Worm (Caenorhabditis elegans) whole organism, L3 larva: ENCODE measurements around the gene srab-24.

Experiments used
- aly-2 ChIP-seq: fragments of 150-350 bp; optimal IDR thresholded peaks from 2 replicates; lab custom pipeline; 2014; ENCODE audit warnings: missing biosample characterization, missing genetic modification characterization
- ceh-16 ChIP-seq: sonication (generic microtip); optimal IDR thresholded peaks from 2 replicates; lab custom pipeline; 2017; ENCODE audit warnings: missing biosample characterization, missing genetic modification characterization
- ceh-28 ChIP-seq: fragments of 150-350 bp; optimal IDR thresholded peaks from 2 replicates; lab custom pipeline; 2014; ENCODE audit warnings: missing biosample characterization, missing genetic modification reagents, missing genetic modification characterization
- ceh-9 ChIP-seq: sonication (generic microtip); optimal IDR thresholded peaks from 2 replicates; lab custom pipeline; 2018; ENCODE audit warnings: missing biosample characterization, missing genetic modification characterization
- daf-12 ChIP-seq: fragments of 150-350 bp; optimal IDR thresholded peaks from 2 replicates; lab custom pipeline; 2014; ENCODE audit warnings: missing biosample characterization, missing genetic modification reagents, missing genetic modification characterization
- elt-1 ChIP-seq: fragments of 150-350 bp; optimal IDR thresholded peaks from 2 replicates; lab custom pipeline; 2014; ENCODE audit warnings: missing biosample characterization, missing genetic modification characterization
- elt-2 ChIP-seq: sonication (generic microtip); optimal IDR thresholded peaks from 2 replicates; lab custom pipeline; 2016; ENCODE audit warnings: missing genetic modification reagents, mild to moderate bottlenecking, missing genetic modification characterization, missing compliant biosample characterization
- elt-3 ChIP-seq, 3 experiments: fragments of 150-350 bp in 1 of 3; sonication (generic microtip) in 2 of 3; optimal IDR thresholded peaks; 2 replicates in 2 of 3; 4 replicates in 1 of 3; lab custom pipeline; 2014 to 2017; ENCODE audit warnings: missing biosample characterization in 3 of 3, missing genetic modification characterization in 3 of 3
- eor-1 ChIP-seq, 2 experiments: fragments of 150-350 bp; optimal IDR thresholded peaks; 2 replicates each; lab custom pipeline; 2014 to 2018; ENCODE audit warnings: missing biosample characterization in 2 of 2, missing genetic modification characterization in 2 of 2
- fkh-2 ChIP-seq: fragments of 150-350 bp; optimal IDR thresholded peaks from 2 replicates; lab custom pipeline; 2014; ENCODE audit warnings: missing biosample characterization, missing genetic modification reagents, missing genetic modification characterization
- fos-1 ChIP-seq: fragments of 150-350 bp; optimal IDR thresholded peaks from 2 replicates; lab custom pipeline; 2014; ENCODE audit warnings: missing biosample characterization, missing genetic modification characterization
- hmg-11 ChIP-seq: sonication (generic microtip); optimal IDR thresholded peaks from 2 replicates; lab custom pipeline; 2016; ENCODE audit warnings: missing genetic modification characterization, missing compliant biosample characterization
- jun-1 ChIP-seq: fragments of 150-350 bp; optimal IDR thresholded peaks from 2 replicates; lab custom pipeline; 2014; ENCODE audit warnings: missing biosample characterization, missing genetic modification reagents, missing genetic modification characterization
- lin-15B ChIP-seq: fragments of 150-350 bp; optimal IDR thresholded peaks from 2 replicates; lab custom pipeline; 2014; ENCODE audit warnings: missing biosample characterization, missing genetic modification characterization
- lsy-12 ChIP-seq: sonication (generic microtip); optimal IDR thresholded peaks from 2 replicates; lab custom pipeline; 2016; ENCODE audit warnings: mild to moderate bottlenecking, missing genetic modification characterization, missing compliant biosample characterization
- mdl-1 ChIP-seq: fragments of 150-350 bp; optimal IDR thresholded peaks from 2 replicates; lab custom pipeline; 2014; ENCODE audit warnings: missing biosample characterization, missing genetic modification characterization
- mml-1 ChIP-seq: fragments of 150-350 bp; sonication (generic microtip); optimal IDR thresholded peaks from 3 replicates; lab custom pipeline; 2014; ENCODE audit warnings: missing biosample characterization, missing genetic modification characterization
- nfya-1 ChIP-seq: sonication (generic microtip); optimal IDR thresholded peaks from 2 replicates; lab custom pipeline; 2017; ENCODE audit warnings: missing genetic modification characterization, mild to moderate bottlenecking, missing compliant biosample characterization, antibody characterized with exemption, moderate library complexity; ENCODE audit not compliant: insufficient read depth
- nhr-12 ChIP-seq: fragments of 150-350 bp; optimal IDR thresholded peaks from 2 replicates; lab custom pipeline; 2014; ENCODE audit warnings: missing biosample characterization, missing genetic modification characterization
- nhr-237 ChIP-seq: fragments of 150-350 bp; optimal IDR thresholded peaks from 2 replicates; lab custom pipeline; 2014; ENCODE audit warnings: missing biosample characterization, missing genetic modification characterization
- nhr-25 ChIP-seq: sonication (generic microtip); optimal IDR thresholded peaks from 2 replicates; lab custom pipeline; 2017; ENCODE audit warnings: missing biosample characterization, missing genetic modification characterization
- nhr-43 ChIP-seq: sonication (generic microtip); optimal IDR thresholded peaks from 2 replicates; lab custom pipeline; 2016; ENCODE audit warnings: mild to moderate bottlenecking, missing genetic modification characterization, missing compliant biosample characterization; ENCODE audit not compliant: poor library complexity, severe bottlenecking
- nhr-67 ChIP-seq: fragments of 150-350 bp; optimal IDR thresholded peaks from 2 replicates; lab custom pipeline; 2014; ENCODE audit warnings: missing biosample characterization, missing genetic modification characterization
- nhr-76 ChIP-seq: fragments of 150-350 bp; sonication (generic microtip); optimal IDR thresholded peaks from 5 replicates; lab custom pipeline; 2014; ENCODE audit warnings: missing biosample characterization, missing genetic modification characterization
- nhr-77 ChIP-seq: fragments of 150-350 bp; optimal IDR thresholded peaks from 2 replicates; lab custom pipeline; 2014; ENCODE audit warnings: missing biosample characterization, missing genetic modification characterization
- sea-2 ChIP-seq: fragments of 150-350 bp; sonication (generic microtip); optimal IDR thresholded peaks from 4 replicates; lab custom pipeline; 2014; ENCODE audit warnings: missing biosample characterization, missing genetic modification reagents, missing genetic modification characterization
- skn-1 ChIP-seq: fragments of 150-350 bp; optimal IDR thresholded peaks from 2 replicates; lab custom pipeline; 2014; ENCODE audit warnings: missing biosample characterization, missing genetic modification characterization
- snpc-4 ChIP-seq: fragments of 150-350 bp; optimal IDR thresholded peaks from 2 replicates; lab custom pipeline; 2014; ENCODE audit warnings: missing biosample characterization, missing genetic modification characterization
- unc-39 ChIP-seq: sonication (generic microtip); optimal IDR thresholded peaks from 4 replicates; lab custom pipeline; 2017; ENCODE audit warnings: missing biosample characterization, missing genetic modification characterization
- zag-1 ChIP-seq: fragments of 150-350 bp; optimal IDR thresholded peaks from 2 replicates; lab custom pipeline; 2014; ENCODE audit warnings: missing biosample characterization, missing genetic modification characterization
- ztf-4 ChIP-seq: fragments of 150-350 bp; optimal IDR thresholded peaks from 2 replicates; lab custom pipeline; 2014; ENCODE audit warnings: missing biosample characterization, missing genetic modification characterization

Gene srab-24

ce11 chrIV:14215777-14216176 lies 34.2 kb downstream of the srab-24 start:
- TF ChIP-seq elt-3 (tag; optimal IDR thresholded peaks at IDR 0.05; lab: Kevin White, UChicago): no peak
- no peak for TF ChIP-seq elt-2 (tag; lab: Kevin White, UChicago)
- TF ChIP-seq hmg-11: no peak
- no peak for TF ChIP-seq nhr-76
- no peak for TF ChIP-seq elt-1 (tag; lab: Kevin White, UChicago)
- TF ChIP-seq nhr-77: no peak
- TF ChIP-seq lsy-12: no peak
- TF ChIP-seq nfya-1: no peak
- TF ChIP-seq aly-2: no peak
- TF ChIP-seq zag-1 (tag; lab: Kevin White, UChicago): no peak
- TF ChIP-seq daf-12 (tag; lab: Kevin White, UChicago): no peak
- no peak for TF ChIP-seq sea-2 (GFP tag; lab: Kevin White, UChicago)
- no peak for TF ChIP-seq ceh-28
- no peak for TF ChIP-seq mdl-1 (tag; lab: Kevin White, UChicago)
- TF ChIP-seq ceh-9 (tag; lab: Kevin White, UChicago): no peak

DNA sequence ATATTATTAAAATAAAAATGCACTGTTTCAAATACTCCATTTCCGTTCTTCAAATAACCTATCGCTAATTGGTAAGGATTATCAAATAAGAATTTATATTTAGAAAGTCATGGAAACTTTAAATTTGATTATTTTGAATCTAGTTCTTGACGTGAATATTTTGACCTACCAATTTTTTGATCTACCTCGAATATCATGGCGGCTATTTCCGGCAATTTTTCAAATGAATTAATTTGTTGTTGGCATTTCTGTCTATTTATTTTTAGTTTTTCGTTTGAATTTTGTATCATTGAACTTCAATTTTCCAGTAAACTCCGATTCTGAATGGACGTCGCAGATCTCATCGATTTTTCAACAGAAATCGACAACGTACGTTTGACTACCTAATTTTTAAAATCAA lies 46.9 kb downstream of the srab-24 start, which contains the start of gene F02H6.3:
Gene F02H6.3, plus strand, starts transcription at position 266 of the 400 bp plus-strand sequence.
- TF ChIP-seq nhr-12 (tag; lab: Kevin White, UChicago) (no peak), lin-15B (tag; lab: Kevin White, UChicago) (no peak), fos-1 (tag; lab: Kevin White, UChicago) (no peak), nfya-1 (no peak), hmg-11 (no peak), snpc-4 (tag; lab: Kevin White, UChicago) (no peak), nhr-67 (tag; lab: Kevin White, UChicago) (no peak), eor-1 (tag; optimal IDR thresholded peaks at IDR 0.05; lab: Kevin White, UChicago) (no peak), skn-1 (tag; lab: Kevin White, UChicago) (no peak), mml-1 (no peak), ztf-4 (no peak), ceh-16 (tag; lab: Kevin White, UChicago) (no peak), nhr-77 (no peak), nhr-25 (tag; lab: Kevin White, UChicago) (no peak), nhr-237 (tag; lab: Kevin White, UChicago) (no peak), nhr-43 (tag; lab: Kevin White, UChicago) (no peak), fkh-2 (no peak), elt-3 (tag; optimal IDR thresholded peaks at IDR 0.05; lab: Kevin White, UChicago) (no peak)

DNA sequence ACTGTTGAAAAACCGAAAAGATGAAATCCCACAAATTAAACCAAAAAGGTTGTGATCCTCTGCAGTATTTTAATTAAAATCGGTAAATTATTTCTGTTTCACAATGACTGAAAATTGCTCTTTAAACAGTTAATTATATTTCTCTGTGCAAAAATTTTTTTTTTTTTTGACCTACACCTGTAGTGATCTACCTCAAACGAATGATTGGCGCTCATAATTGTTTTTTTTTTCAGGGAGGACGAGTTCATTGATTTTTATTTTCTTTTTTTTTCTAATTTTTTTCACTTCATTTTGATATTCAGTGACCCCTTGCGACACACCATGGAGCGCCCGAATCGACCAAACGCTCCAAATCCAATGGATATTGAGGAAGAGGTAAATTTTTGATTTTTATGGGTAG lies 53.8 kb downstream of the srab-24 start, which contains the start of gene F02H6.2:
Gene F02H6.2, plus strand, starts transcription at position 301 of the 400 bp plus-strand sequence.
- no peak for TF ChIP-seq fkh-2
- no peak for TF ChIP-seq lin-15B (tag; lab: Kevin White, UChicago)
- no peak for TF ChIP-seq unc-39 (tag; lab: Kevin White, UChicago)
- TF ChIP-seq nhr-237 (tag; lab: Kevin White, UChicago): no peak
- no peak for TF ChIP-seq skn-1 (tag; lab: Kevin White, UChicago)
- TF ChIP-seq jun-1 (tag; lab: Kevin White, UChicago): no peak
- no peak for TF ChIP-seq elt-2 (tag; lab: Kevin White, UChicago)
